Worm (Caenorhabditis elegans) whole organism, late embryonic: ENCODE measurements around the gene ugt-42.

Source experiments
- C08G9.2 ChIP-seq: sonication (generic microtip); optimal IDR thresholded peaks from 2 replicates; lab custom pipeline; 2016; ENCODE audit warnings: mild to moderate bottlenecking, missing genetic modification characterization, moderate library complexity, missing compliant biosample characterization
- ama-1 ChIP-seq: fragments of 150-350 bp; optimal IDR thresholded peaks from 2 replicates; lab custom pipeline; 2014
- ceh-34 ChIP-seq: sonication (generic microtip); optimal IDR thresholded peaks from 2 replicates; lab custom pipeline; 2016; ENCODE audit warnings: mild to moderate bottlenecking, missing genetic modification characterization, missing compliant biosample characterization
- ceh-48 ChIP-seq: sonication (generic microtip); optimal IDR thresholded peaks from 2 replicates; lab custom pipeline; 2016; ENCODE audit warnings: missing genetic modification characterization, inconsistent platforms, missing compliant biosample characterization
- elt-4 ChIP-seq: sonication (generic microtip); optimal IDR thresholded peaks from 2 replicates; lab custom pipeline; 2016; ENCODE audit warnings: missing genetic modification characterization, missing compliant biosample characterization
- hlh-30 ChIP-seq: sonication (generic microtip); optimal IDR thresholded peaks from 2 replicates; lab custom pipeline; 2017; ENCODE audit warnings: antibody characterized with exemption, missing genetic modification characterization, missing compliant biosample characterization; ENCODE audit not compliant: insufficient read depth
- npax-4 ChIP-seq: sonication (generic microtip); optimal IDR thresholded peaks from 2 replicates; lab custom pipeline; 2016; ENCODE audit warnings: missing genetic modification characterization, missing compliant biosample characterization
- pqm-1 ChIP-seq: sonication (generic microtip); optimal IDR thresholded peaks from 2 replicates; lab custom pipeline; 2016; ENCODE audit warnings: missing genetic modification characterization, missing compliant biosample characterization
- sdc-2 ChIP-seq: sonication (generic microtip); optimal IDR thresholded peaks from 2 replicates; lab custom pipeline; 2016; ENCODE audit warnings: missing genotype, missing genetic modification characterization, missing compliant biosample characterization
- tbx-2 ChIP-seq: sonication (generic microtip); optimal IDR thresholded peaks from 2 replicates; lab custom pipeline; 2016; ENCODE audit warnings: missing genetic modification characterization, missing compliant biosample characterization

DNA sequence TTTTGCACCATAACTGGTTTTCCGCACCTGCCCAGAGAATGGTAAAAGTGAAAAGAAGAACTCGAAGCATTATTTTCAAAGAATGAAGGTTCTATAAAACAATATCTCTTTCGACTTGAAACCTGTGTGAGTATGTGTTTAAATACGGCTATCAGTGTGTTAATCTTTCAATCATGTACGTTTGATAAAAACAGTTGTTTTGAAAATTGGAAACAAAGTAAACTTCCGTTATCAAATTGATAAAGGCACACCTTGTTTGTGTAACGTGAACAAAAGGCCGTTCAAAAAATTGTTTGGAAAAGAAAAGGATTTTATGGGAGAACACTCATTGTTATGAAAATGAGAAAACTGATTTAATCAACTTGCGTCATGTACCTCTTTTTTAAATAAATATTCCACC, 20.7 kb upstream of the ugt-42 start, which contains the start of gene F48G7.7:
- no peak for TF ChIP-seq sdc-2 (tag; lab: Kevin White, UChicago)
- TF ChIP-seq ama-1 (lab: Kevin White, UChicago): no peak
- TF ChIP-seq elt-4 (tag; lab: Kevin White, UChicago): no peak
- no peak for TF ChIP-seq tbx-2 (tag; lab: Kevin White, UChicago)
- TF ChIP-seq C08G9.2 (tag; lab: Kevin White, UChicago): no peak
- no peak for TF ChIP-seq ceh-34 (tag; lab: Kevin White, UChicago)
- TF ChIP-seq pqm-1 (tag; lab: Kevin White, UChicago): no peak
- TF ChIP-seq ceh-48 (tag; lab: Kevin White, UChicago): no peak
- TF ChIP-seq npax-4 (tag; lab: Kevin White, UChicago): no peak
- no peak for TF ChIP-seq hlh-30 (tag; lab: Kevin White, UChicago)
